Fruit fly (Drosophila melanogaster) whole organism, prepupa: ENCODE measurements around the gene CG7655.
A peak's percentile ranks its signal among the peaks of the same experiment; 100 is the strongest.

Source experiments
- Blimp-1 ChIP-seq: fragments of 200-800 bp; sonication (Bioruptor generic); optimal IDR thresholded peaks from 3 replicates; lab custom pipeline; 2017; ENCODE audit warnings: missing biosample characterization, missing genetic modification characterization, mild to moderate bottlenecking, moderate library complexity, missing genetic modification reagents
- CG10631 ChIP-seq: fragments of 200-800 bp; sonication (Bioruptor generic); optimal IDR thresholded peaks from 2 replicates; lab custom pipeline; 2016; ENCODE audit warnings: missing biosample characterization, missing genetic modification characterization
- CG10669 ChIP-seq: fragments of 200-800 bp; sonication (Bioruptor generic); optimal IDR thresholded peaks from 3 replicates; lab custom pipeline; 2018; ENCODE audit warnings: missing biosample characterization, mild to moderate bottlenecking, missing genetic modification characterization, moderate library complexity
- CG11762 ChIP-seq: fragments of 200-800 bp; sonication (Bioruptor generic); optimal IDR thresholded peaks from 3 replicates; lab custom pipeline; 2016; ENCODE audit warnings: missing biosample characterization, missing genetic modification characterization; ENCODE audit not compliant: insufficient read depth
- CG11902 ChIP-seq: fragments of 200-800 bp; sonication (Bioruptor generic); optimal IDR thresholded peaks from 3 replicates; lab custom pipeline; 2016; ENCODE audit warnings: missing biosample characterization, missing genetic modification characterization
- CG15336 ChIP-seq: fragments of 200-800 bp; sonication (Bioruptor generic); IDR thresholded peaks from 2 replicates; pipeline ENCODE4 v1.3.6; 2022; ENCODE audit warnings: missing biosample characterization, missing genetic modification characterization
- CG1621 ChIP-seq: fragments of 200-800 bp; sonication (Bioruptor generic); optimal IDR thresholded peaks from 3 replicates; lab custom pipeline; 2018; ENCODE audit warnings: missing biosample characterization, mild to moderate bottlenecking, missing genetic modification characterization
- CG16779 ChIP-seq: fragments of 200-800 bp; sonication (Bioruptor generic); optimal IDR thresholded peaks from 3 replicates; lab custom pipeline; 2017; ENCODE audit warnings: missing biosample characterization, mild to moderate bottlenecking, missing genetic modification characterization
- CG3032 ChIP-seq: fragments of 200-800 bp; optimal IDR thresholded peaks from 2 replicates; lab custom pipeline; 2019; ENCODE audit warnings: missing biosample characterization, mild to moderate bottlenecking, missing genetic modification characterization, moderate library complexity
- CG32006 ChIP-seq: fragments of 200-800 bp; sonication (Bioruptor generic); optimal IDR thresholded peaks from 3 replicates; lab custom pipeline; 2017; ENCODE audit warnings: missing biosample characterization, mild to moderate bottlenecking, missing genetic modification characterization
- CG34406 ChIP-seq: fragments of 200-800 bp; sonication (Bioruptor generic); optimal IDR thresholded peaks from 3 replicates; lab custom pipeline; 2016; ENCODE audit warnings: missing biosample characterization, missing genetic modification characterization
- CG3919 ChIP-seq: fragments of 200-800 bp; sonication (Bioruptor generic); optimal IDR thresholded peaks from 3 replicates; lab custom pipeline; 2016; ENCODE audit warnings: missing biosample characterization, missing genetic modification characterization
- CG4318 ChIP-seq: fragments of 200-800 bp; sonication (Bioruptor generic); optimal IDR thresholded peaks from 3 replicates; lab custom pipeline; 2017; ENCODE audit warnings: missing biosample characterization, mild to moderate bottlenecking, missing genetic modification characterization
- CG6163 ChIP-seq: fragments of 200-800 bp; sonication (Bioruptor generic); IDR thresholded peaks from 3 replicates; pipeline ENCODE4 v1.3.6; 2022; ENCODE audit warnings: missing biosample characterization, missing genetic modification characterization
- CG6276 ChIP-seq: fragments of 200-800 bp; sonication (Bioruptor generic); optimal IDR thresholded peaks from 2 replicates; lab custom pipeline; 2017; ENCODE audit warnings: missing biosample characterization, mild to moderate bottlenecking, missing genetic modification characterization
- CG6792 ChIP-seq: fragments of 200-800 bp; sonication (Bioruptor generic); optimal IDR thresholded peaks from 3 replicates; lab custom pipeline; 2016; ENCODE audit warnings: missing biosample characterization, missing genetic modification characterization
- CG6808 ChIP-seq: fragments of 200-800 bp; sonication (Bioruptor generic); optimal IDR thresholded peaks from 3 replicates; lab custom pipeline; 2017; ENCODE audit warnings: missing biosample characterization, missing genetic modification characterization, mild to moderate bottlenecking, moderate library complexity, missing genetic modification reagents
- CG6854 ChIP-seq: fragments of 200-800 bp; sonication (Bioruptor generic); optimal IDR thresholded peaks from 2 replicates; lab custom pipeline; 2017; ENCODE audit warnings: missing biosample characterization, mild to moderate bottlenecking, missing genetic modification characterization
- CG8632 ChIP-seq: fragments of 200-800 bp; sonication (Bioruptor generic); optimal IDR thresholded peaks from 3 replicates; lab custom pipeline; 2016; ENCODE audit warnings: missing biosample characterization, missing genetic modification characterization
- CG9139 ChIP-seq: fragments of 200-800 bp; sonication (Bioruptor generic); optimal IDR thresholded peaks from 3 replicates; lab custom pipeline; 2017; ENCODE audit warnings: missing biosample characterization, mild to moderate bottlenecking, missing genetic modification characterization
- Eip75B ChIP-seq: fragments of 200-800 bp; sonication (Bioruptor generic); optimal IDR thresholded peaks from 3 replicates; lab custom pipeline; 2016; ENCODE audit warnings: missing biosample characterization, missing genetic modification characterization
- Eip78C ChIP-seq: fragments of 200-800 bp; sonication (Bioruptor generic); peaks from one replicate; lab custom pipeline; 2016; ENCODE audit warnings: missing biosample characterization, missing genetic modification characterization
- Eip93F ChIP-seq: fragments of 200-800 bp; sonication (Bioruptor generic); optimal IDR thresholded peaks from 2 replicates; lab custom pipeline; 2016; ENCODE audit warnings: missing biosample characterization, mild to moderate bottlenecking, missing genetic modification characterization
- Ets96B ChIP-seq: fragments of 200-800 bp; optimal IDR thresholded peaks from 2 replicates; lab custom pipeline; 2019; ENCODE audit warnings: missing biosample characterization, mild to moderate bottlenecking, missing genetic modification characterization, moderate library complexity
- Hr38 ChIP-seq: sonication (Bioruptor generic); optimal IDR thresholded peaks from 2 replicates; lab custom pipeline; 2016; ENCODE audit warnings: missing biosample characterization, missing genetic modification characterization
- Hr4 ChIP-seq: fragments of 200-800 bp; sonication (Bioruptor generic); optimal IDR thresholded peaks from 3 replicates; lab custom pipeline; 2016; ENCODE audit warnings: missing biosample characterization, missing genetic modification characterization
- Lpt ChIP-seq: fragments of 200-800 bp; sonication (Bioruptor generic); optimal IDR thresholded peaks from 3 replicates; lab custom pipeline; 2016; ENCODE audit warnings: missing biosample characterization, missing genetic modification characterization
- Met ChIP-seq: fragments of 200-800 bp; sonication (Bioruptor generic); optimal IDR thresholded peaks from 3 replicates; lab custom pipeline; 2016; ENCODE audit warnings: missing biosample characterization, missing genetic modification characterization
- Smox ChIP-seq: fragments of 200-800 bp; sonication (Bioruptor generic); optimal IDR thresholded peaks from 3 replicates; lab custom pipeline; 2016; ENCODE audit warnings: missing biosample characterization, missing genetic modification characterization
- Sox102F ChIP-seq: fragments of 200-800 bp; sonication (Bioruptor generic); optimal IDR thresholded peaks from 2 replicates; lab custom pipeline; 2016; ENCODE audit warnings: missing biosample characterization, mild to moderate bottlenecking, missing genetic modification characterization
- achi ChIP-seq: fragments of 200-800 bp; sonication (Bioruptor generic); optimal IDR thresholded peaks from 3 replicates; lab custom pipeline; 2016; ENCODE audit warnings: missing biosample characterization, missing genetic modification characterization
- cyc ChIP-seq: fragments of 200-800 bp; sonication (Bioruptor generic); optimal IDR thresholded peaks from 3 replicates; lab custom pipeline; 2016; ENCODE audit warnings: missing biosample characterization, missing genetic modification characterization
- dsx ChIP-seq: fragments of 200-800 bp; optimal IDR thresholded peaks from 3 replicates; lab custom pipeline; 2019; ENCODE audit warnings: missing biosample characterization, mild to moderate bottlenecking, missing genetic modification characterization, moderate library complexity; ENCODE audit not compliant: poor library complexity, severe bottlenecking
- eg ChIP-seq: fragments of 200-800 bp; sonication (Bioruptor generic); IDR thresholded peaks from 3 replicates; pipeline ENCODE4 v1.3.6; 2022; ENCODE audit warnings: missing biosample characterization, missing genetic modification characterization
- esn ChIP-seq: fragments of 200-800 bp; sonication (Bioruptor generic); optimal IDR thresholded peaks from 2 replicates; lab custom pipeline; 2016; ENCODE audit warnings: missing biosample characterization, mild to moderate bottlenecking, missing genetic modification characterization, moderate library complexity
- fd59A ChIP-seq: fragments of 200-800 bp; sonication (Bioruptor generic); optimal IDR thresholded peaks from 2 replicates; lab custom pipeline; 2017; ENCODE audit warnings: missing biosample characterization, mild to moderate bottlenecking, missing genetic modification characterization, missing genetic modification reagents
- lz ChIP-seq: fragments of 200-800 bp; sonication (Bioruptor generic); optimal IDR thresholded peaks from 3 replicates; lab custom pipeline; 2016; ENCODE audit warnings: missing biosample characterization, missing genetic modification characterization
- net ChIP-seq: fragments of 200-800 bp; sonication (Bioruptor generic); optimal IDR thresholded peaks from 3 replicates; lab custom pipeline; 2016; ENCODE audit warnings: missing biosample characterization, missing genetic modification characterization
- pdm3 ChIP-seq: fragments of 200-800 bp; sonication (Bioruptor generic); optimal IDR thresholded peaks from 3 replicates; lab custom pipeline; 2016; ENCODE audit warnings: missing biosample characterization, missing genetic modification characterization
- salr ChIP-seq, 2 experiments: fragments of 200-800 bp; sonication (Bioruptor generic); optimal IDR thresholded peaks; 3 replicates each; lab custom pipeline; 2016 to 2018; ENCODE audit warnings: missing biosample characterization in 2 of 2, missing genetic modification characterization in 2 of 2, mild to moderate bottlenecking in 1 of 2
- ss ChIP-seq, 2 experiments: fragments of 200-800 bp; sonication (Bioruptor generic); optimal IDR thresholded peaks; 2 replicates in 1 of 2; 3 replicates in 1 of 2; lab custom pipeline; 2017 to 2018; ENCODE audit warnings: mild to moderate bottlenecking in 2 of 2, missing biosample characterization in 2 of 2, missing genetic modification characterization in 2 of 2, moderate library complexity in 1 of 2
- svp ChIP-seq: fragments of 200-800 bp; sonication (Bioruptor generic); peaks from one replicate; lab custom pipeline; 2016; ENCODE audit warnings: missing biosample characterization, missing genetic modification characterization
- vri ChIP-seq: fragments of 200-800 bp; sonication (Bioruptor generic); optimal IDR thresholded peaks from 3 replicates; lab custom pipeline; 2016; ENCODE audit warnings: missing biosample characterization, mild to moderate bottlenecking, missing genetic modification characterization

Gene CG7655

dm6 chr3R:17709623-17710145, 27.2 kb downstream of the CG7655 start:
- TF ChIP-seq CG3032 (tag; lab: Kevin White, UChicago), result no peak
- no peak for TF ChIP-seq svp (GFP tag; lab: Kevin White, UChicago)
- no peak for TF ChIP-seq Sox102F (GFP tag; lab: Kevin White, UChicago)
- TF ChIP-seq CG3919 (GFP tag; lab: Kevin White, UChicago), result no peak
- TF ChIP-seq CG1621 (tag; lab: Kevin White, UChicago), result no peak
- TF ChIP-seq Blimp-1 (GFP tag; lab: Kevin White, UChicago), result no peak
- no peak for TF ChIP-seq achi (GFP tag; lab: Kevin White, UChicago)
- peak; percentile 93 for TF ChIP-seq dsx
- TF ChIP-seq Hr4 (GFP tag; lab: Kevin White, UChicago), result no peak

DNA sequence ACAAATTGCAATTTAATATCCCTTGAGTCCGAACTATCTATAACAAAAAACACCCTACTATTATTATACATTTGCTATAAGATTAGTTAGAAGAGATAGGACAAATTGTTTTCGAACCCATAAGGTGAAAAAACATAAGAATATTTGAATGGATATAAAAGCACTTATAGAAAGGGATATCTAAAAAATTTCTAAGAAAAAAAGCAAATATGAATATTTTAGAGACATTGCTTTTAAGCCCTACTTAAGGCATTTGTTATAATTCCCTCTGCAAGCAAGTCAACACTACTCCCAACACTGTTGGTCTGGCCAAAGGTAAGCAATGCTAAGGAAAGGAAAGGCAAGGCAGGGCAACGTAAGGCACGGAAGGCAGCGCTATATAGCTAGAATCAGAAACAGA, 27.9 kb downstream of the CG7655 start:
- TF ChIP-seq dsx (no peak), Lpt (no peak), fd59A (GFP tag; lab: Kevin White, UChicago) (no peak), CG6792 (GFP tag; lab: Kevin White, UChicago) (no peak), esn (GFP tag; lab: Kevin White, UChicago) (peak; percentile 15), lz (GFP tag; lab: Kevin White, UChicago) (peak; percentile 6), CG11762 (GFP tag; lab: Kevin White, UChicago) (no peak), Hr4 (GFP tag; lab: Kevin White, UChicago) (no peak), Eip93F (GFP tag; lab: Kevin White, UChicago) (no peak), Blimp-1 (GFP tag; lab: Kevin White, UChicago) (no peak), net (GFP tag; lab: Kevin White, UChicago) (no peak), CG34406 (GFP tag; lab: Kevin White, UChicago) (no peak), salr (GFP tag; optimal IDR thresholded peaks at IDR 0.05; lab: Kevin White, UChicago) (no peak), cyc (GFP tag; lab: Kevin White, UChicago) (no peak), CG6854 (no peak), CG15336 (no peak), pdm3 (peak; percentile 9), CG3919 (GFP tag; lab: Kevin White, UChicago) (no peak), CG32006 (GFP tag; lab: Kevin White, UChicago) (no peak), achi (GFP tag; lab: Kevin White, UChicago) (no peak), Eip78C (peak; percentile 32), CG16779 (tag; lab: Kevin White, UChicago) (no peak), svp (GFP tag; lab: Kevin White, UChicago) (no peak)

dm6 chr3R:17710900-17711645, 28.6 kb downstream of the CG7655 start:
- TF ChIP-seq Eip93F (GFP tag; lab: Kevin White, UChicago) (no peak), svp (GFP tag; lab: Kevin White, UChicago) (no peak), CG6792 (GFP tag; lab: Kevin White, UChicago) (no peak), vri (GFP tag; lab: Kevin White, UChicago) (peak; percentile 77), Eip75B (peak; percentile 17), Smox (no peak), Sox102F (GFP tag; lab: Kevin White, UChicago) (no peak), CG4318 (GFP tag; lab: Kevin White, UChicago) (no peak), lz (GFP tag; lab: Kevin White, UChicago) (no peak), CG11902 (no peak), CG6276 (GFP tag; lab: Kevin White, UChicago) (no peak), CG16779 (tag; lab: Kevin White, UChicago) (peak; percentile 33), CG6808 (peak; percentile 64), CG8632 (no peak), Hr38 (GFP tag; lab: Kevin White, UChicago) (no peak), CG1621 (tag; lab: Kevin White, UChicago) (peak; percentile 20), CG6854 (peak; percentile 63), CG11762 (GFP tag; lab: Kevin White, UChicago) (no peak), CG10669 (GFP tag; lab: Kevin White, UChicago) (no peak), CG9139 (GFP tag; lab: Kevin White, UChicago) (peak; percentile 24), CG6163 (GFP tag; lab: Robert Waterston, UW) (peak; percentile 38; the same call in 1 of the 3 replicates), eg (GFP tag; lab: Robert Waterston, UW) (no peak), fd59A (GFP tag; lab: Kevin White, UChicago) (no peak), Met (GFP tag; lab: Kevin White, UChicago) (peak; percentile 19), ss (GFP tag; optimal IDR thresholded peaks at IDR 0.05; lab: Kevin White, UChicago) (peak; percentile 58 to 75), CG10631 (no peak), Ets96B (tag; lab: Kevin White, UChicago) (no peak), net (GFP tag; lab: Kevin White, UChicago) (peak; percentile 1), salr (GFP tag; optimal IDR thresholded peaks at IDR 0.05; lab: Kevin White, UChicago) (peak in 1 of 2 experiments; percentile 30), achi (GFP tag; lab: Kevin White, UChicago) (no peak), pdm3 (no peak)
